Fruit fly (Drosophila melanogaster) whole organism, embryonic: ENCODE results near the gene Phb1.

Source experiments
- Antp ChIP-seq: fragments of 200-800 bp; sonication (Bioruptor generic); optimal IDR thresholded peaks from 3 replicates; lab custom pipeline; 2016; ENCODE audit warnings: missing biosample characterization, missing genetic modification characterization
- Atf3 ChIP-seq: fragments of 200-800 bp; sonication (Bioruptor generic); optimal IDR thresholded peaks from 3 replicates; lab custom pipeline; 2016; ENCODE audit warnings: missing biosample characterization, missing genetic modification characterization
- CG10959 ChIP-seq: fragments of 200-800 bp; sonication (Bioruptor generic); IDR thresholded peaks from 2 replicates; pipeline ENCODE4 v1.3.6; 2022; ENCODE audit warnings: missing biosample characterization, missing genetic modification characterization
- CG10979 ChIP-seq: fragments of 200-800 bp; sonication (Bioruptor generic); optimal IDR thresholded peaks from 2 replicates; lab custom pipeline; 2018; ENCODE audit warnings: missing biosample characterization, mild to moderate bottlenecking, missing genetic modification characterization, moderate library complexity
- CG11247 ChIP-seq: fragments of 200-800 bp; sonication (Bioruptor generic); IDR thresholded peaks from 2 replicates; pipeline ENCODE4 v1.3.6; 2022; ENCODE audit warnings: missing biosample characterization, missing genetic modification characterization
- CG12942 ChIP-seq: fragments of 200-800 bp; sonication (Bioruptor generic); optimal IDR thresholded peaks from 3 replicates; lab custom pipeline; 2016; ENCODE audit warnings: missing biosample characterization, missing genetic modification characterization
- CG13424 ChIP-seq: fragments of 200-800 bp; sonication (Bioruptor generic); optimal IDR thresholded peaks from 2 replicates; lab custom pipeline; 2019; ENCODE audit warnings: missing biosample characterization, mild to moderate bottlenecking, missing genetic modification characterization, moderate library complexity
- CG14050 ChIP-seq: fragments of 200-800 bp; sonication (Bioruptor generic); IDR thresholded peaks from 3 replicates; pipeline ENCODE4 v1.3.6; 2022; ENCODE audit warnings: missing biosample characterization, missing genetic modification characterization
- CG14965 ChIP-seq: fragments of 200-800 bp; sonication (Bioruptor generic); optimal IDR thresholded peaks from 2 replicates; lab custom pipeline; 2016; ENCODE audit warnings: missing biosample characterization, missing genetic modification characterization, borderline replicate concordance
- CG15011 ChIP-seq: fragments of 200-800 bp; sonication (Bioruptor generic); optimal IDR thresholded peaks from 3 replicates; lab custom pipeline; 2018; ENCODE audit warnings: missing biosample characterization, mild to moderate bottlenecking, missing genetic modification characterization
- CG15073 ChIP-seq: fragments of 200-800 bp; sonication (Bioruptor generic); optimal IDR thresholded peaks from 2 replicates; lab custom pipeline; 2016; ENCODE audit warnings: missing biosample characterization, missing genetic modification characterization
- CG15696 ChIP-seq: fragments of 200-800 bp; sonication (Bioruptor generic); optimal IDR thresholded peaks from 2 replicates; lab custom pipeline; 2019; ENCODE audit warnings: missing biosample characterization, mild to moderate bottlenecking, missing genetic modification characterization, moderate library complexity
- CG16813 ChIP-seq: fragments of 200-800 bp; sonication (Bioruptor generic); IDR thresholded peaks from 3 replicates; pipeline ENCODE4 v1.3.6; 2022; ENCODE audit warnings: missing biosample characterization, missing genetic modification characterization; ENCODE audit not compliant: partially characterized antibody
- CG1832 ChIP-seq: fragments of 200-800 bp; sonication (Bioruptor generic); optimal IDR thresholded peaks from 2 replicates; lab custom pipeline; 2017; ENCODE audit warnings: missing biosample characterization, mild to moderate bottlenecking, missing genetic modification characterization, inconsistent platforms
- CG34376 ChIP-seq: fragments of 200-800 bp; sonication (Bioruptor generic); optimal IDR thresholded peaks from 2 replicates; lab custom pipeline; 2018; ENCODE audit warnings: missing biosample characterization, mild to moderate bottlenecking, missing genetic modification characterization
- CG4820 ChIP-seq: fragments of 200-800 bp; sonication (Bioruptor generic); optimal IDR thresholded peaks from 3 replicates; lab custom pipeline; 2016; ENCODE audit warnings: missing biosample characterization, missing genetic modification characterization
- CG6683 ChIP-seq: fragments of 200-800 bp; sonication (Bioruptor generic); optimal IDR thresholded peaks from 2 replicates; lab custom pipeline; 2017; ENCODE audit warnings: missing biosample characterization, mild to moderate bottlenecking, missing genetic modification characterization, missing genetic modification reagents
- CG6813 ChIP-seq: fragments of 200-800 bp; sonication (Bioruptor generic); optimal IDR thresholded peaks from 2 replicates; lab custom pipeline; 2017; ENCODE audit warnings: missing biosample characterization, missing genetic modification characterization, mild to moderate bottlenecking, moderate library complexity, missing genetic modification reagents
- CG7357 ChIP-seq: fragments of 200-800 bp; sonication (Bioruptor generic); IDR thresholded peaks from 3 replicates; pipeline ENCODE4 v1.3.6; 2022; ENCODE audit warnings: missing biosample characterization, missing genetic modification characterization
- CG8924 ChIP-seq: fragments of 200-800 bp; optimal IDR thresholded peaks from 3 replicates; lab custom pipeline; 2019; ENCODE audit warnings: missing biosample characterization, mild to moderate bottlenecking, missing genetic modification characterization, moderate library complexity
- Dip2 ChIP-seq: fragments of 200-800 bp; sonication (Bioruptor generic); IDR thresholded peaks from 2 replicates; pipeline ENCODE4 v1.3.6; 2022; ENCODE audit warnings: missing biosample characterization, missing genetic modification characterization
- Dref ChIP-seq: fragments of 200-800 bp; sonication (Bioruptor generic); IDR thresholded peaks from 2 replicates; pipeline ENCODE4 v1.3.6; 2022; ENCODE audit warnings: missing biosample characterization, missing genetic modification characterization
- Ets97D ChIP-seq: fragments of 200-800 bp; sonication (Bioruptor generic); optimal IDR thresholded peaks from 3 replicates; lab custom pipeline; 2016; ENCODE audit warnings: missing biosample characterization, missing genetic modification characterization
- Fer3 ChIP-seq: fragments of 200-800 bp; sonication (Bioruptor generic); optimal IDR thresholded peaks from 2 replicates; lab custom pipeline; 2018; ENCODE audit warnings: missing biosample characterization, mild to moderate bottlenecking, missing genetic modification characterization, moderate library complexity
- Gsc ChIP-seq: fragments of 200-800 bp; sonication (Bioruptor generic); IDR thresholded peaks from 2 replicates; pipeline ENCODE4 v1.3.6; 2022; ENCODE audit warnings: missing biosample characterization, missing genetic modification characterization
- Hmr ChIP-seq: fragments of 200-800 bp; sonication (Bioruptor generic); optimal IDR thresholded peaks from 3 replicates; lab custom pipeline; 2017; ENCODE audit warnings: mild to moderate bottlenecking, missing biosample characterization, missing genetic modification reagents, missing genetic modification characterization
- Neu2 ChIP-seq: fragments of 200-800 bp; sonication (Bioruptor generic); optimal IDR thresholded peaks from 3 replicates; lab custom pipeline; 2016; ENCODE audit warnings: missing biosample characterization, missing genetic modification characterization, borderline replicate concordance
- NfI ChIP-seq: fragments of 200-800 bp; sonication (Bioruptor generic); optimal IDR thresholded peaks from 3 replicates; lab custom pipeline; 2018; ENCODE audit warnings: missing biosample characterization, mild to moderate bottlenecking, missing genetic modification characterization, moderate library complexity
- Ssrp ChIP-seq: fragments of 200-800 bp; sonication (Bioruptor generic); optimal IDR thresholded peaks from 2 replicates; lab custom pipeline; 2018; ENCODE audit warnings: missing biosample characterization, mild to moderate bottlenecking, missing genetic modification characterization, moderate library complexity
- cas ChIP-seq: fragments of 200-800 bp; sonication (Bioruptor generic); IDR thresholded peaks from 2 replicates; pipeline ENCODE4 v1.3.6; 2022; ENCODE audit warnings: missing biosample characterization, missing genetic modification characterization
- chinmo ChIP-seq: fragments of 200-800 bp; sonication (Bioruptor generic); IDR thresholded peaks from 4 replicates; pipeline ENCODE4 v1.3.6; 2022; ENCODE audit warnings: missing biosample characterization, missing genetic modification characterization; ENCODE audit not compliant: partially characterized antibody
- crol ChIP-seq: fragments of 200-800 bp; sonication (Bioruptor generic); IDR thresholded peaks from 2 replicates; pipeline ENCODE4 v1.3.6; 2022; ENCODE audit warnings: missing biosample characterization, missing genetic modification characterization
- dan ChIP-seq: fragments of 200-800 bp; sonication (Bioruptor generic); IDR thresholded peaks from 2 replicates; pipeline ENCODE4 v1.3.6; 2022; ENCODE audit warnings: missing biosample characterization, missing genetic modification characterization
- dimm ChIP-seq: fragments of 200-800 bp; sonication (Bioruptor generic); IDR thresholded peaks from 2 replicates; pipeline ENCODE4 v1.3.6; 2022; ENCODE audit warnings: missing biosample characterization, missing genetic modification characterization
- fd3F ChIP-seq: fragments of 200-800 bp; sonication (Bioruptor generic); optimal IDR thresholded peaks from 2 replicates; lab custom pipeline; 2018; ENCODE audit warnings: missing biosample characterization, mild to moderate bottlenecking, missing genetic modification characterization, moderate library complexity
- ken ChIP-seq: fragments of 200-800 bp; sonication (Bioruptor generic); IDR thresholded peaks from 3 replicates; pipeline ENCODE4 v1.3.6; 2022; ENCODE audit warnings: missing biosample characterization, missing genetic modification characterization
- lilli ChIP-seq: fragments of 200-800 bp; sonication (Bioruptor generic); optimal IDR thresholded peaks from 3 replicates; lab custom pipeline; 2016; ENCODE audit warnings: missing biosample characterization, missing genetic modification characterization
- lola ChIP-seq, 3 experiments: fragments of >200 bp in 2 of 3; fragments of 200-800 bp in 1 of 3; sonication (Bioruptor generic) in 1 of 3; optimal IDR thresholded peaks; 2 replicates each; lab custom pipeline; 2017 to 2019; ENCODE audit warnings: missing biosample characterization in 3 of 3, missing genetic modification characterization in 3 of 3, mild to moderate bottlenecking in 1 of 3, moderate library complexity in 1 of 3
- nerfin-2 ChIP-seq: fragments of 200-800 bp; sonication (Bioruptor generic); IDR thresholded peaks from 2 replicates; pipeline ENCODE4 v1.3.6; 2022; ENCODE audit warnings: missing biosample characterization, missing genetic modification characterization; ENCODE audit not compliant: partially characterized antibody
- nmo ChIP-seq: fragments of 200-800 bp; sonication (Bioruptor generic); optimal IDR thresholded peaks from 2 replicates; lab custom pipeline; 2018; ENCODE audit warnings: missing biosample characterization, mild to moderate bottlenecking, missing genetic modification characterization, moderate library complexity
- nom ChIP-seq: fragments of 200-800 bp; sonication (Bioruptor generic); optimal IDR thresholded peaks from 2 replicates; lab custom pipeline; 2017; ENCODE audit warnings: missing biosample characterization, missing genetic modification characterization, mild to moderate bottlenecking, moderate library complexity, missing genetic modification reagents
- oc ChIP-seq: fragments of 200-800 bp; sonication (Bioruptor generic); optimal IDR thresholded peaks from 2 replicates; lab custom pipeline; 2018; ENCODE audit warnings: missing biosample characterization, mild to moderate bottlenecking, missing genetic modification characterization, moderate library complexity
- psq ChIP-seq: fragments of 200-800 bp; sonication (Bioruptor generic); optimal IDR thresholded peaks from 2 replicates; lab custom pipeline; 2017; ENCODE audit warnings: missing biosample characterization, missing genetic modification characterization
- ro ChIP-seq: fragments of 200-800 bp; sonication (Bioruptor generic); IDR thresholded peaks from 2 replicates; pipeline ENCODE4 v1.3.6; 2022; ENCODE audit warnings: missing biosample characterization, missing genetic modification characterization
- stc ChIP-seq: fragments of 200-800 bp; sonication (Bioruptor generic); IDR thresholded peaks from 2 replicates; pipeline ENCODE4 v1.3.6; 2022; ENCODE audit warnings: missing biosample characterization, missing genetic modification characterization
- tap ChIP-seq: fragments of 200-800 bp; optimal IDR thresholded peaks from 3 replicates; lab custom pipeline; 2019; ENCODE audit warnings: missing biosample characterization, mild to moderate bottlenecking, missing genetic modification characterization, moderate library complexity
- twi ChIP-seq: fragments of 200-800 bp; optimal IDR thresholded peaks from 2 replicates; lab custom pipeline; 2019; ENCODE audit warnings: missing biosample characterization, mild to moderate bottlenecking, missing genetic modification characterization, moderate library complexity
- yki ChIP-seq: fragments of >200 bp; optimal IDR thresholded peaks from 3 replicates; lab custom pipeline; 2018

The Phb1 gene

dm6 chr2L:19164933-19165813, 41.5 kb upstream of the Phb1 start (continued):
- TF ChIP-seq chinmo, result 0 out of 4 replicates have a peak, but pooled peaks have one; percentile 63
- TF ChIP-seq Dref (GFP tag; lab: Robert Waterston, UW), result no peak; the same call in 1 of the 2 replicates
- TF ChIP-seq CG12942 (GFP tag; lab: Kevin White, UChicago), result peak; percentile 96
- TF ChIP-seq CG11247 (GFP tag; lab: Robert Waterston, UW), result peak; percentile 93
- TF ChIP-seq crol (GFP tag; lab: Robert Waterston, UW), result peak; percentile 38; the same call in 1 of the 2 replicates
- peak; percentile 67 for TF ChIP-seq Dip2
- peak; percentile 86 for TF ChIP-seq psq (GFP tag; lab: Kevin White, UChicago)
- peak; percentile 97 for TF ChIP-seq CG13424 (tag; lab: Kevin White, UChicago)
- peak; percentile 92 for TF ChIP-seq twi (tag; lab: Kevin White, UChicago)
- peak; percentile 89 for TF ChIP-seq Atf3
- TF ChIP-seq oc, result peak; percentile 98
- peak; percentile 91 for TF ChIP-seq CG34376 (GFP tag; lab: Kevin White, UChicago)
- TF ChIP-seq CG10959, result peak; percentile 91
- peak; percentile 99 for TF ChIP-seq stc (GFP tag; lab: Robert Waterston, UW)
- TF ChIP-seq CG14965 (GFP tag; lab: Kevin White, UChicago), result peak; percentile 67
- TF ChIP-seq CG1832 (GFP tag; lab: Kevin White, UChicago), result no peak
- peak in 1 of 3 experiments; percentile 94 for TF ChIP-seq lola (GFP tag; optimal IDR thresholded peaks at IDR 0.05; lab: Kevin White, UChicago)
- peak; percentile 93 for TF ChIP-seq NfI (GFP tag; lab: Kevin White, UChicago)
- no peak for TF ChIP-seq nerfin-2 (GFP tag; lab: Robert Waterston, UW)
- TF ChIP-seq nmo (GFP tag; lab: Kevin White, UChicago), result peak; percentile 97
- peak; percentile 79 for TF ChIP-seq nom (GFP tag; lab: Kevin White, UChicago)
- TF ChIP-seq Neu2 (GFP tag; lab: Kevin White, UChicago), result peak; percentile 83
- peak; percentile 95 for TF ChIP-seq ken (GFP tag; lab: Robert Waterston, UW)
- TF ChIP-seq Antp (GFP tag; lab: Kevin White, UChicago), result peak; percentile 94
- peak; percentile 94 for TF ChIP-seq CG4820 (GFP tag; lab: Kevin White, UChicago)
- TF ChIP-seq Ssrp, result peak; percentile 97
- peak; percentile 89 for TF ChIP-seq fd3F (GFP tag; lab: Kevin White, UChicago)
- peak; percentile 82 for TF ChIP-seq CG15073
- peak; percentile 96 for TF ChIP-seq lilli (GFP tag; lab: Kevin White, UChicago)
- peak; percentile 91 for TF ChIP-seq CG15696
- TF ChIP-seq Fer3 (tag; lab: Kevin White, UChicago), result peak; percentile 97
- TF ChIP-seq dan (GFP tag; lab: Robert Waterston, UW), result no peak
- peak; percentile 93 for TF ChIP-seq CG7357
- TF ChIP-seq ro, result peak; percentile 92
- peak; percentile 98 for TF ChIP-seq CG10979 (tag; lab: Kevin White, UChicago)
- peak; percentile 93 for TF ChIP-seq CG14050 (GFP tag; lab: Robert Waterston, UW)
- peak; percentile 74 for TF ChIP-seq Ets97D (GFP tag; lab: Kevin White, UChicago)
- peak; percentile 97 for TF ChIP-seq Hmr
- peak; percentile 93 for TF ChIP-seq CG6683 (GFP tag; lab: Kevin White, UChicago)
- TF ChIP-seq cas (GFP tag; lab: Robert Waterston, UW), result peak; percentile 94
- TF ChIP-seq Gsc (GFP tag; lab: Robert Waterston, UW), result no peak
- peak; percentile 97 for TF ChIP-seq tap (tag; lab: Kevin White, UChicago)
- TF ChIP-seq CG15011 (GFP tag; lab: Kevin White, UChicago), result peak; percentile 95
- peak; percentile 98 for TF ChIP-seq CG6813
- no peak for TF ChIP-seq CG16813
- peak; percentile 91 for TF ChIP-seq dimm
- TF ChIP-seq CG8924 (tag; lab: Kevin White, UChicago), result peak; percentile 98
- TF ChIP-seq yki (lab: Kevin White, UChicago), result no peak
